Worm (Caenorhabditis elegans): ENCODE data around the gene arid-1.

Gene arid-1

DNA sequence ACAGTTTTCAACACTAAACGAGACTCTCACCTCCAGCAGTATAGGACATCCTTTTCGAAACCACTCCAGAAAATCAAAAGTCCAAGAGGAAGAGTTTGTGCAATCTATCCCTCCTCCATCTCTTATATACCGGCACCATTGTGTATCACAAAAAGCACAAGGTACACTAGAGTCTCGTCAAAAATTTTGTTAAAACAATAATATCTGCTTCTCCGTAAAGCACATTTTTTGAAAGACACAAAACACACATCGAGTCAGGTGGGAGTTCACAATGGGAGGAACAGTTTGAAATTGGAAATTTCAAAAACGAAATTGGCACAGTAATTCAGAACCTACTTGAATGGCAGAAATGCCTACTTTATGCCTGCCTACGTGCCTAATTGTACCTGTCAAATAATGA is 56.6 kb downstream of the arid-1 start, which contains the start of gene R02C2.7:
TSS of gene R02C2.7 (minus strand) at position 101 of the 400 bp plus-strand sequence.
- TF ChIP-seq efl-1 (optimal IDR thresholded peaks at IDR 0.05) (no peak), efl-1 (GFP tag; optimal IDR thresholded peaks at IDR 0.05 in 1 of 2) (peak in 1 of 2 experiments; percentile 62), grh-1 (GFP tag; IDR thresholded peaks at IDR 0.05) (no peak), nhr-47 (tag; optimal IDR thresholded peaks at IDR 0.05) (no peak), nhr-20 (tag; optimal IDR thresholded peaks at IDR 0.05) (peak; percentile 35)

DNA sequence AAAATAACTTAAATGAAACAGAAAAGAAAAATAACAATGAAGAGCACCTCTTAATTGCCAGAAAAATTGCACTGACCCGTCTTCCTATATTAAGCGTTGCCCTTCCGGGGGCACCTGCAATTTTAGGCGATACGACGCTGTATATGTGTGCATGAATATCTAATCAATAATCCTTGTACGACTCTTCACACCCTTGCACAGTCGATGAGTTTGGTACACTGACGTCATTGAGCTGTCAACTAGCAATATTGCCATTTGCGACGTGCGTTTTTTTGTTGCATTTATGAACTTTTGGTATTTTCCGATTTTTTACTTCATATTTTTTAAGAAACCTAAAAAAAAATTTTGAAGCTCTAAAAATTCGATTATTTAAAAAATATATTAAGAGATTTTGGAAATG is 60.1 kb downstream of the arid-1 start, which contains the start of gene kin-34:
TSS of gene kin-34 (minus strand) at position 101 of the 400 bp plus-strand sequence.
- TF ChIP-seq vab-15 (tag; optimal IDR thresholded peaks at IDR 0.05) (no peak), lin-39 (tag; optimal IDR thresholded peaks at IDR 0.05) (no peak), unc-98 (GFP tag; IDR thresholded peaks at IDR 0.05) (no peak), nhr-28 (tag; optimal IDR thresholded peaks at IDR 0.05) (no peak), swsn-7 (tag; optimal IDR thresholded peaks at IDR 0.05) (no peak)

DNA sequence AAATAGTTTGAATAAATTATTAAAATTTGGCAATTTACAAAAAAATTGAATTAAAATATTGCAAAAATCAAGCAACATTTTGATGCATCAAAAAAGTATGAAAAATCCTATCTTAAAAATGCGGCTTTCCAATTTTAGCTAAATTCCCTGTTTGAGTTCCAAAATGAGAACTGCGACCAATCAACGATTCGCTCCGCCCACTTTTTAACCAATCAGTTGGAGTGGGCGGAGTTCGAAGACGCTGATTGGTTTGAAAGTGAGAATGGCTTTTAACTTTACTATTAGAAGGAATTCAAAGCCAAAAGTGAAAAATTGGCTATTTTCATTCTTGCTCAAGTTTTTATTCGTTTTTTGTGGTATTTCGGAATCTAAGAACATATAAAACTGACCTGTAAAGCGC is 61.6 kb downstream of the arid-1 start:
- TF ChIP-seq efl-1 (optimal IDR thresholded peaks at IDR 0.05) (no peak), efl-1 (GFP tag; optimal IDR thresholded peaks at IDR 0.05 in 1 of 2) (peak in 1 of 2 experiments; percentile 76), nhr-85 (tag) (no peak)

DNA sequence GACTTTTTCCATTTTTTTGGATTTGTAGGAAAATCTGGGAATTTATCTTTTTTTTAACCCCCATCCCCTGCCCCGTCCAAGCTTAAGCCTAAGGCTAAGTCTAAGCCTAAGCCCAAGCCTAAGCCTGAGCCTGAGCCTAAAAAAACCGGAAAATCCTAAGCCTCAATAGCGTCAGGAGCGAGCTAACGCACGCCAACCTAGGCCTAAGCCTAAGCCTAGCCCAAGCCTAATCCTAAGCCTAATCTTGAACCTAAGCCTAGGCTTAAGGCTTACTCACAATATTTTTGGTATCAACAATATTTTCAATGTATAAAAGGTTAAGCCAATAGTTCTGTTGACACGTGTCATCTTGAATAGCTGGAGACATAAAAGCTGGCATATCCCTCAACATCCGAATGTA is 62.7 kb downstream of the arid-1 start:
- no peak for TF ChIP-seq sox-4 (tag; optimal IDR thresholded peaks at IDR 0.05)
